Fruit fly (Drosophila melanogaster): Measurements from ENCODE around the gene CG45078.
A peak's percentile ranks its signal among the peaks of the same experiment; 100 is the strongest.

Gene CG45078

dm6 chr3R:10784058-10784499 lies 6.9 kb upstream of the CG45078 start, which contains the start of the genes mRpL37 and Rbp1 (continued):
- TF ChIP-seq CG11762 (GFP tag; optimal IDR thresholded peaks at IDR 0.05; ENCODE audit: insufficient read depth) = peak; percentile 36
- TF ChIP-seq Hr4 (GFP tag; optimal IDR thresholded peaks at IDR 0.05) = peak; percentile 69
- peak; percentile 44; the same call in 1 of the 2 replicates for TF ChIP-seq CG11294 (GFP tag; IDR thresholded peaks at IDR 0.05)
- TF ChIP-seq CG7368 (GFP tag; optimal IDR thresholded peaks at IDR 0.05) = no peak
- TF ChIP-seq net (GFP tag; optimal IDR thresholded peaks at IDR 0.05) = no peak
- no peak for TF ChIP-seq CG15336 (GFP tag; IDR thresholded peaks at IDR 0.05)
- no peak for TF ChIP-seq CG34406 (GFP tag; optimal IDR thresholded peaks at IDR 0.05)
- TF ChIP-seq CG6792 (GFP tag; optimal IDR thresholded peaks at IDR 0.05) = peak; percentile 52

dm6 chr3R:10782167-10782566 lies 5.0 kb upstream of the CG45078 start, which contains the start of gene CG42633:
TSS of gene CG42633 (minus strand) at chr3R:10782267.
- TF ChIP-seq Met (GFP tag; optimal IDR thresholded peaks at IDR 0.05) (no peak), CG31627 (GFP tag; optimal IDR thresholded peaks at IDR 0.05) (no peak), CG1621 (tag; optimal IDR thresholded peaks at IDR 0.05) (no peak), net (GFP tag; optimal IDR thresholded peaks at IDR 0.05) (no peak)

DNA sequence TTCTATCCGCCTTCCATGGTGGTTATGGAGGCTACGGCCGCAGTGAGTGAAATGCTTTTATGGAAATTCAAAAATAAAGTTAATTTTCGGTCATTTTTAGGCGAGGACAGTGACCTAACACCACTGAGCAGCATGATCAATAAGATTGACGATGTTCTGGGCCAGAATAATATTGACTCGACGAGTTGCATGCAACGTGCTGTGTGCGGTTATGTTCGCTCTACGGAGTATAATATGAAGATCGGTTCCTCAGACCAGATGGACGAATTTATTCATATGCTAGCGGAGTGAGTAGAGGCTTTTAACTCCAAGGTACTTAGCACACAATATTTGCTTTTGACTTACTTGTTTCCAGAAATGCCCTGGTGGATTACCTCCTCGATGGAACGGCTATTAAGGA lies 3.0 kb upstream of the CG45078 start:
- TF ChIP-seq CG10669 (GFP tag; optimal IDR thresholded peaks at IDR 0.05) = no peak
- TF ChIP-seq CG11902 (GFP tag; optimal IDR thresholded peaks at IDR 0.05) = no peak
- no peak for TF ChIP-seq dac (GFP tag; optimal IDR thresholded peaks at IDR 0.05)
- no peak for TF ChIP-seq Ets96B (tag; optimal IDR thresholded peaks at IDR 0.05)
- no peak for TF ChIP-seq fd85E (GFP tag; optimal IDR thresholded peaks at IDR 0.05)
- TF ChIP-seq spab (GFP tag; optimal IDR thresholded peaks at IDR 0.05) = no peak
- no peak for TF ChIP-seq eg (GFP tag; IDR thresholded peaks at IDR 0.05)
- TF ChIP-seq achi (GFP tag; optimal IDR thresholded peaks at IDR 0.05) = no peak
- no peak for TF ChIP-seq esn (GFP tag; optimal IDR thresholded peaks at IDR 0.05)
- TF ChIP-seq CG34406 (GFP tag; optimal IDR thresholded peaks at IDR 0.05) = no peak
- TF ChIP-seq CG8319 (GFP tag; optimal IDR thresholded peaks at IDR 0.05) = no peak
- TF ChIP-seq CG8119 (GFP tag; IDR thresholded peaks at IDR 0.05) = no peak

DNA sequence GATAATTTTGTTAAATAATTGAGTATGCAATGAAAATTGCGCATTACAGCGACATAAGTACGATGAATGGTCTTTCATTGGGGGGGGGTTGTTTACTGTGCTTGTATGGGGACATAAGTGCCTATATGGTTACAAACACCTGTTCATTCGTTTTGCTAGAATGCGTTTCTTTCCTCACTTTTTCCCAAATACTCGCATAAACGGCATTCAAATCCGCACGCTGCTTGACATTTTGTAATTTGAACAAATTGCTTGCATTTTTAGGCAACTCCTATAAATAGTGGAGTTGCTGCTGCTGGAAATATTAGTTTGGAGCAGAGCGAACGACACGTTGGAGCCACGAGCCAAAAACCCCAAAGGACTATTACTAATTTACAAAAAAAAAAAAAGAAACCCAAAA lies 2.1 kb upstream of the CG45078 start, which contains the start of gene Desi:
Desi (plus strand) TSS at position 301 of the 400 bp plus-strand sequence.
- no peak for TF ChIP-seq CG3032 (tag; optimal IDR thresholded peaks at IDR 0.05)
- TF ChIP-seq CG8119 (GFP tag; IDR thresholded peaks at IDR 0.05) = no peak
- TF ChIP-seq CG7368 (GFP tag; optimal IDR thresholded peaks at IDR 0.05) = no peak
- TF ChIP-seq OdsH (GFP tag; optimal IDR thresholded peaks at IDR 0.05) = no peak
- no peak for TF ChIP-seq pdm3 (GFP tag; optimal IDR thresholded peaks at IDR 0.05)
- TF ChIP-seq CG3919 (GFP tag; optimal IDR thresholded peaks at IDR 0.05) = no peak
- no peak for TF ChIP-seq ss (GFP tag; optimal IDR thresholded peaks at IDR 0.05)
- TF ChIP-seq Gug (GFP tag; IDR thresholded peaks at IDR 0.05) = no peak
- TF ChIP-seq CG9139 (GFP tag; optimal IDR thresholded peaks at IDR 0.05) = no peak
- TF ChIP-seq Hr38 (GFP tag; optimal IDR thresholded peaks at IDR 0.05) = no peak
- no peak for TF ChIP-seq CG8319 (GFP tag; optimal IDR thresholded peaks at IDR 0.05)

dm6 chr3R:10778151-10778550 lies 977 bp upstream of the CG45078 start:
- TF ChIP-seq Eip78C (GFP tag) (no peak), CG8319 (GFP tag; optimal IDR thresholded peaks at IDR 0.05) (no peak), CG16779 (tag; optimal IDR thresholded peaks at IDR 0.05) (no peak), Sox15 (GFP tag; optimal IDR thresholded peaks at IDR 0.05) (no peak), CG6163 (GFP tag; IDR thresholded peaks at IDR 0.05) (no peak), Sox14 (GFP tag; optimal IDR thresholded peaks at IDR 0.05) (no peak), CG6276 (GFP tag; optimal IDR thresholded peaks at IDR 0.05) (no peak), cyc (GFP tag; optimal IDR thresholded peaks at IDR 0.05) (no peak), pdm3 (GFP tag; optimal IDR thresholded peaks at IDR 0.05) (no peak), Ets96B (tag; optimal IDR thresholded peaks at IDR 0.05) (no peak), CG7368 (GFP tag; optimal IDR thresholded peaks at IDR 0.05) (no peak), Eip75B (GFP tag; optimal IDR thresholded peaks at IDR 0.05) (no peak)

Measured in whole organism, prepupa.